Fruit fly (Drosophila melanogaster) whole organism, embryonic: ENCODE data around the gene Acp29AB.
A peak's percentile ranks its signal among the peaks of the same experiment; 100 is the strongest.

Experiments used
- Atf-2 ChIP-seq: fragments of 200-800 bp; sonication (Bioruptor generic); optimal IDR thresholded peaks from 2 replicates; lab custom pipeline; 2016; ENCODE audit warnings: missing biosample characterization, missing genetic modification characterization
- Bgb ChIP-seq: fragments of 200-800 bp; sonication (Bioruptor generic); IDR thresholded peaks from 2 replicates; pipeline ENCODE4 v1.3.6; 2022; ENCODE audit warnings: missing biosample characterization, missing genetic modification characterization; ENCODE audit not compliant: partially characterized antibody
- CG14965 ChIP-seq: fragments of 200-800 bp; sonication (Bioruptor generic); optimal IDR thresholded peaks from 2 replicates; lab custom pipeline; 2016; ENCODE audit warnings: missing biosample characterization, missing genetic modification characterization, borderline replicate concordance
- CG16815 ChIP-seq: fragments of 200-800 bp; sonication (Bioruptor generic); optimal IDR thresholded peaks from 3 replicates; lab custom pipeline; 2017; ENCODE audit warnings: missing biosample characterization, mild to moderate bottlenecking, missing genetic modification characterization
- CG1792 ChIP-seq: fragments of 200-800 bp; sonication (Bioruptor generic); optimal IDR thresholded peaks from 2 replicates; lab custom pipeline; 2016; ENCODE audit warnings: missing biosample characterization, missing genetic modification characterization
- CG3065 ChIP-seq: fragments of 200-800 bp; sonication (Bioruptor generic); optimal IDR thresholded peaks from 2 replicates; lab custom pipeline; 2016; ENCODE audit warnings: missing biosample characterization, missing genetic modification characterization
- CG33557 ChIP-seq: fragments of 200-800 bp; sonication (Bioruptor generic); optimal IDR thresholded peaks from 2 replicates; lab custom pipeline; 2019; ENCODE audit warnings: missing biosample characterization, mild to moderate bottlenecking, missing genetic modification characterization, moderate library complexity
- CG3407 ChIP-seq: fragments of 200-800 bp; sonication (Bioruptor generic); optimal IDR thresholded peaks from 2 replicates; lab custom pipeline; 2018; ENCODE audit warnings: missing biosample characterization, mild to moderate bottlenecking, missing genetic modification characterization
- CG34422 ChIP-seq: fragments of 200-800 bp; sonication (Bioruptor generic); IDR thresholded peaks from 3 replicates; pipeline ENCODE4 v1.3.6; 2022; ENCODE audit warnings: missing biosample characterization, missing genetic modification characterization
- CG42726 ChIP-seq: fragments of 200-800 bp; sonication (Bioruptor generic); IDR thresholded peaks from 2 replicates; pipeline ENCODE4 v1.3.6; 2022; ENCODE audit warnings: missing biosample characterization, missing genetic modification characterization; ENCODE audit not compliant: partially characterized antibody
- CG4707 ChIP-seq: fragments of 200-800 bp; sonication (Bioruptor generic); optimal IDR thresholded peaks from 2 replicates; lab custom pipeline; 2018; ENCODE audit warnings: missing biosample characterization, mild to moderate bottlenecking, missing genetic modification characterization, moderate library complexity
- CG4730 ChIP-seq: fragments of 200-800 bp; sonication (Bioruptor generic); IDR thresholded peaks from 2 replicates; pipeline ENCODE4 v1.3.6; 2022; ENCODE audit warnings: missing biosample characterization, missing genetic modification characterization
- CG7963 ChIP-seq: fragments of 200-800 bp; sonication (Bioruptor generic); IDR thresholded peaks from 3 replicates; pipeline ENCODE4 v1.3.6; 2022; ENCODE audit warnings: missing biosample characterization, missing genetic modification characterization; ENCODE audit not compliant: partially characterized antibody
- CG8388 ChIP-seq: fragments of 200-800 bp; sonication (Bioruptor generic); optimal IDR thresholded peaks from 2 replicates; lab custom pipeline; 2019; ENCODE audit warnings: missing biosample characterization, mild to moderate bottlenecking, missing genetic modification characterization, moderate library complexity
- CG8924 ChIP-seq: fragments of 200-800 bp; optimal IDR thresholded peaks from 3 replicates; lab custom pipeline; 2019; ENCODE audit warnings: missing biosample characterization, mild to moderate bottlenecking, missing genetic modification characterization, moderate library complexity
- Deaf1 ChIP-seq: fragments of 200-800 bp; optimal IDR thresholded peaks from 3 replicates; lab custom pipeline; 2019; ENCODE audit warnings: missing biosample characterization, mild to moderate bottlenecking, missing genetic modification characterization, moderate library complexity
- Doc2 ChIP-seq: fragments of 200-800 bp; sonication (Bioruptor generic); IDR thresholded peaks from 2 replicates; pipeline ENCODE4 v1.3.6; 2022; ENCODE audit warnings: missing biosample characterization, missing genetic modification characterization
- E2f2 ChIP-seq: fragments of 200-800 bp; sonication (Bioruptor generic); IDR thresholded peaks from 2 replicates; pipeline ENCODE4 v1.3.6; 2022; ENCODE audit warnings: missing biosample characterization, missing genetic modification characterization
- H2.0 ChIP-seq: fragments of 200-800 bp; sonication (Bioruptor generic); IDR thresholded peaks from 2 replicates; pipeline ENCODE4 v1.3.6; 2022; ENCODE audit warnings: missing biosample characterization, missing genetic modification characterization
- HLH54F ChIP-seq: fragments of 200-800 bp; sonication (Bioruptor generic); optimal IDR thresholded peaks from 3 replicates; lab custom pipeline; 2016; ENCODE audit warnings: missing biosample characterization, missing genetic modification characterization
- MBD-R2 ChIP-seq: fragments of 200-800 bp; sonication (Bioruptor generic); IDR thresholded peaks from 2 replicates; pipeline ENCODE4 v1.3.6; 2022; ENCODE audit warnings: missing biosample characterization, missing genetic modification characterization
- Mrtf ChIP-seq: fragments of 200-800 bp; sonication (Bioruptor generic); IDR thresholded peaks from 3 replicates; pipeline ENCODE4 v1.3.6; 2022; ENCODE audit warnings: missing biosample characterization, missing genetic modification characterization
- Nf-YC ChIP-seq: fragments of 200-800 bp; optimal IDR thresholded peaks from 3 replicates; lab custom pipeline; 2019; ENCODE audit warnings: missing biosample characterization, mild to moderate bottlenecking, missing genetic modification characterization, moderate library complexity
- NfI ChIP-seq: fragments of 200-800 bp; sonication (Bioruptor generic); optimal IDR thresholded peaks from 3 replicates; lab custom pipeline; 2018; ENCODE audit warnings: missing biosample characterization, mild to moderate bottlenecking, missing genetic modification characterization, moderate library complexity
- Pdp1 ChIP-seq, 2 experiments: fragments of 200-800 bp; sonication (Bioruptor generic); optimal IDR thresholded peaks; 3 replicates each; lab custom pipeline; 2016; ENCODE audit warnings: missing biosample characterization in 2 of 2, missing genetic modification characterization in 2 of 2, mild to moderate bottlenecking in 1 of 2, moderate library complexity in 1 of 2
- Ptx1 ChIP-seq: fragments of 200-800 bp; sonication (Bioruptor generic); IDR thresholded peaks from 2 replicates; pipeline ENCODE4 v1.3.6; 2022; ENCODE audit warnings: missing biosample characterization, missing genetic modification characterization
- Sox100B ChIP-seq: fragments of 200-800 bp; sonication (Bioruptor generic); optimal IDR thresholded peaks from 3 replicates; lab custom pipeline; 2018; ENCODE audit warnings: missing biosample characterization, mild to moderate bottlenecking, missing genetic modification characterization
- Spps ChIP-seq: fragments of 200-800 bp; sonication (Bioruptor generic); optimal IDR thresholded peaks from 2 replicates; lab custom pipeline; 2018; ENCODE audit warnings: missing biosample characterization, mild to moderate bottlenecking, missing genetic modification characterization
- TFAM ChIP-seq: fragments of 200-800 bp; sonication (Bioruptor generic); optimal IDR thresholded peaks from 2 replicates; lab custom pipeline; 2017; ENCODE audit warnings: missing biosample characterization, missing genetic modification characterization, inconsistent platforms
- amos ChIP-seq: fragments of 200-800 bp; sonication (Bioruptor generic); IDR thresholded peaks from 2 replicates; pipeline ENCODE4 v1.3.6; 2022; ENCODE audit warnings: missing biosample characterization, missing genetic modification characterization; ENCODE audit not compliant: partially characterized antibody
- cas ChIP-seq: fragments of 200-800 bp; sonication (Bioruptor generic); IDR thresholded peaks from 2 replicates; pipeline ENCODE4 v1.3.6; 2022; ENCODE audit warnings: missing biosample characterization, missing genetic modification characterization
- chif ChIP-seq, 2 experiments: fragments of 200-800 bp; sonication (Bioruptor generic); optimal IDR thresholded peaks; 3 replicates each; lab custom pipeline; 2016; ENCODE audit warnings: missing biosample characterization in 2 of 2, missing genetic modification characterization in 2 of 2
- fd96Cb ChIP-seq: fragments of 200-800 bp; sonication (Bioruptor generic); optimal IDR thresholded peaks from 2 replicates; lab custom pipeline; 2018; ENCODE audit warnings: missing biosample characterization, mild to moderate bottlenecking, missing genetic modification characterization, moderate library complexity
- hkb ChIP-seq, 2 experiments: fragments of 200-800 bp in 1 of 2; fragments of >200 bp in 1 of 2; sonication (Bioruptor generic) in 1 of 2; IDR thresholded peaks in 1 of 2; optimal IDR thresholded peaks in 1 of 2; 2 replicates each; pipeline versions ENCODE4 v1.3.6 to Lab custom; 2017 to 2022; ENCODE audit warnings: missing biosample characterization in 1 of 2, missing genetic modification characterization in 1 of 2
- pan ChIP-seq, 4 experiments: fragments of >200 bp in 3 of 4; fragments of 200-800 bp in 1 of 4; sonication (Bioruptor generic) in 1 of 4; optimal IDR thresholded peaks in 3 of 4; IDR thresholded peaks in 1 of 4; 2 replicates each; pipeline versions ENCODE4 v1.3.6 to Lab custom; 2017 to 2022; ENCODE audit warnings: missing biosample characterization in 2 of 4, missing genetic modification characterization in 2 of 4, mixed read lengths in 1 of 4
- pzg ChIP-seq: fragments of 200-800 bp; sonication (Bioruptor generic); optimal IDR thresholded peaks from 3 replicates; lab custom pipeline; 2018; ENCODE audit warnings: missing biosample characterization, mild to moderate bottlenecking, missing genetic modification characterization, moderate library complexity
- slbo ChIP-seq: fragments of 200-800 bp; sonication (Bioruptor generic); IDR thresholded peaks from 2 replicates; pipeline ENCODE4 v1.3.6; 2022; ENCODE audit warnings: missing biosample characterization, missing genetic modification characterization
- slou ChIP-seq: fragments of 200-800 bp; sonication (Bioruptor generic); optimal IDR thresholded peaks from 3 replicates; lab custom pipeline; 2016; ENCODE audit warnings: missing biosample characterization, missing genetic modification characterization
- sqz ChIP-seq: fragments of 200-800 bp; sonication (Bioruptor generic); optimal IDR thresholded peaks from 3 replicates; lab custom pipeline; 2018; ENCODE audit warnings: missing biosample characterization, mild to moderate bottlenecking, missing genetic modification characterization
- toy ChIP-seq: fragments of 200-800 bp; sonication (Bioruptor generic); IDR thresholded peaks from 2 replicates; pipeline ENCODE4 v1.3.6; 2022; ENCODE audit warnings: missing biosample characterization, missing genetic modification characterization
- tx ChIP-seq: fragments of 200-800 bp; sonication (Bioruptor generic); optimal IDR thresholded peaks from 2 replicates; lab custom pipeline; 2016; ENCODE audit warnings: missing biosample characterization, missing genetic modification characterization
- wdn ChIP-seq: fragments of 200-800 bp; sonication (Bioruptor generic); IDR thresholded peaks from 2 replicates; pipeline ENCODE4 v1.3.6; 2022; ENCODE audit warnings: missing biosample characterization, missing genetic modification characterization
- zf30C ChIP-seq: fragments of 200-800 bp; sonication (Bioruptor generic); optimal IDR thresholded peaks from 3 replicates; lab custom pipeline; 2018; ENCODE audit warnings: missing biosample characterization, mild to moderate bottlenecking, missing genetic modification characterization
- zfh1 ChIP-seq: fragments of 200-800 bp; sonication (Bioruptor generic); IDR thresholded peaks from 3 replicates; pipeline ENCODE4 v1.3.6; 2022; ENCODE audit warnings: missing biosample characterization, missing genetic modification characterization

Acp29AB gene

DNA sequence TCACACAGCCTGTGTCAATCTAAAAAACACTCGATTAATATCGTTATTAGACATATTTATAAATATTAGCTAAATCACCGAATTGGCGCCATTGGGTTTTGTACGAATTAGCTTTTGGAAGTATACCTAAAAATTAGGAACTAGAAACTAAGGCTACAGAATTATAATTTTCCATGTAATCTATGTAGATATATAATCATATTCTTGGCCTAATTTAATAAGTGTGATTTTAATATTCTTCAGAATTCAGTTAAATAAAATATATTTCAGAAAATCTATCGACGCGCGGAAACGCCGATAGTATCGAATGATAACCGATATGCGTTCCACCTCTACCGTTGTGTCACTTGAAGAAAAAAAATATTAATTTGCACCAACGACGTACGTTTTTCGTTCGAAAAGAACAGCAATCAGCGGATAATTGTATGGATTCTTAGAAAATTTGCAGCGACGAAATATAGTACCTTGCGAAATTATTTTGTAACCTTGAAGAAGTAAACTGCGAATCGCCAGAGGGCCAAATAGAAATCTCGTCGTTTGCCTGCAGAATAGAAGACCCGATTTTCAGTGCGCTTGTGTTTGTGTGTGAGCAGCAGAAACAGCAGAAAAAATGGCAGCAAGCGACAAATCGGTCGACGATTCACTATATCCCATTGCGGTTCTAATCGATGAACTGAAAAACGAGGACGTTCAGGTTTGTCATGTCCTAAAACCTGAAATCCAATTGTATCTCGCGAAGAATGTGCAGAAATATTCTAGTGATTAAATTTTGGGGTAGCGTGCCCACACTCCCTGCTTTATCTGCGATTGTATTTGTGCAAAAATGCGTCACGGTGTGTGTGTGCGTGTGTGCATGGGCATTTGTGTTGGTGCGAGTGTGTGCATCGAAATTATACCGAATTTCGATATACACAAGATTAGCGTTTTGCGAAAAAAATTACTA lies 27.1 kb downstream of the Acp29AB start, which contains the start of gene Pp2A-29B (continued):
- TF ChIP-seq Bgb (GFP tag; lab: Robert Waterston, UW), result peak; percentile 97
- no peak for TF ChIP-seq TFAM (GFP tag; lab: Kevin White, UChicago)
- no peak for TF ChIP-seq CG16815 (GFP tag; lab: Kevin White, UChicago)
- no peak for TF ChIP-seq pan (optimal IDR thresholded peaks at IDR 0.05; lab: Kevin White, UChicago)
- TF ChIP-seq pan (GFP tag; optimal IDR thresholded peaks at IDR 0.05 in 1 of 2, IDR thresholded peaks at IDR 0.05 in 1 of 2), result no peak
- TF ChIP-seq CG7963 (GFP tag; lab: Robert Waterston, UW), result peak; percentile 95
- no peak for TF ChIP-seq CG1792
- TF ChIP-seq zf30C (GFP tag; lab: Kevin White, UChicago), result peak; percentile 10
- TF ChIP-seq tx (GFP tag; lab: Kevin White, UChicago), result no peak
- no peak for TF ChIP-seq Doc2 (GFP tag; lab: Robert Waterston, UW)
- no peak for TF ChIP-seq H2.0 (GFP tag; lab: Robert Waterston, UW)
- peak; percentile 93 for TF ChIP-seq sqz (GFP tag; lab: Kevin White, UChicago)
- no peak for TF ChIP-seq Atf-2 (GFP tag; lab: Kevin White, UChicago)
- TF ChIP-seq Ptx1 (GFP tag; lab: Robert Waterston, UW), result no peak
- TF ChIP-seq chif (GFP tag; optimal IDR thresholded peaks at IDR 0.05; lab: Kevin White, UChicago), result no peak
- no peak for TF ChIP-seq toy (GFP tag; lab: Robert Waterston, UW)
- peak; percentile 15 for TF ChIP-seq NfI
- peak; percentile 42 for TF ChIP-seq CG8924
- TF ChIP-seq Spps (tag; lab: Kevin White, UChicago), result no peak
- peak in 1 of 2 experiments; percentile 74 for TF ChIP-seq Pdp1 (GFP tag; optimal IDR thresholded peaks at IDR 0.05; lab: Kevin White, UChicago)
- no peak for TF ChIP-seq CG4707 (GFP tag; lab: Kevin White, UChicago)
- TF ChIP-seq CG4730 (GFP tag; lab: Robert Waterston, UW), result no peak

DNA sequence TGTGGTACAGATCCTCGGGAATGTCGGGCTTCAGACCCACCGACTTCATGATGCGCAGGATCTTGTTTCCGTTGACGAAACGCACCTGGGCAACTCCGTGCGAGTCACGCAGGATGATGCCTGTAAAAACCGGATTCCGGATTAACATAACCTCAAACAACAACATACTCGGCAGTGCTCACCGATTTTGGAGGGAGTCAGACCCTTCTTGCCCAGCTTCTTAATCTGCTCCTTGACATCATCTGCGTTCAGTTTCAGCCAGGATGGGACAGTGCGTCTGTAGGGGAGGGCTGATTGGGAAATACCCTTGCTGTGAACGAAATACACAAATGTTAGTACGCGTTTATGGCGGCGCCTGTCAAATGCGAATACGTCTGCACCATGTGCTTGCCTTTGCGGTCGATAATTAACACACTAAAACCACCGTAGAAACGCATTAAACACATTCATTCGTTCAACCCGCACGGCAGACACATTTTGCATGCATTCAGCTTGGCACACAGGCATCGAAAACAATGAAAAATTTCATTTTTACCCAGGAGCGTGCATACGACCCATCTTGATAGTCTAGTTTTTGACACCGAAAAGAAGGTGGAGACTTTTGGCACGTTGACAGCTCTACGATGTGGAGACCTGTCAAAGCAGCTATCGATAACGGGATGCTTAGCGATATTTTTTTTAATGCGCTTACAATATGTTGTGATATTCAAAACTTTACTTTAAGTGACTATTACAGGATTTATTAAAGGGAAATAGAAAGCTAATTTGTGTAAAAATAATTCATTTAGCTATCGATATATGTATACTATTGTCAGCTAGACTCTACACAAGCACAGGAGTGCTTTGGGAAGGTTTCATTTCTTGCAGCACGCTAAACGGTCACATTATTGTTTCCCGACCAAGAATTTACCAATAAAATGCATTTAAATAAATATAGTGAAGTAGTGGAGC lies 28.7 kb downstream of the Acp29AB start, which contains the start of the genes RpS13 and CSN8:
TSS of gene RpS13 (minus strand) at position 657 of the 951 bp plus-strand sequence.
TSS of gene CSN8 (plus strand) at position 850 of the 951 bp plus-strand sequence.
- TF ChIP-seq wdn (no peak), pzg (GFP tag; lab: Kevin White, UChicago) (peak; percentile 90), Mrtf (GFP tag; lab: Robert Waterston, UW) (no peak), CG3407 (GFP tag; lab: Kevin White, UChicago) (no peak), cas (GFP tag; lab: Robert Waterston, UW) (no peak), slbo (GFP tag; lab: Robert Waterston, UW) (no peak), fd96Cb (tag; lab: Kevin White, UChicago) (no peak), Deaf1 (tag; lab: Kevin White, UChicago) (no peak), hkb (optimal IDR thresholded peaks at IDR 0.05; lab: Kevin White, UChicago) (no peak), hkb (GFP tag; IDR thresholded peaks at IDR 0.05; lab: Robert Waterston, UW) (0 out of 2 replicates have a peak, but pooled peaks have one; percentile 12), zfh1 (GFP tag; lab: Robert Waterston, UW) (no peak), amos (GFP tag; lab: Robert Waterston, UW) (peak; percentile 93), CG34422 (GFP tag; lab: Robert Waterston, UW) (peak; percentile 62; the same call in 1 of the 3 replicates), CG8388 (GFP tag; lab: Kevin White, UChicago) (peak; percentile 7), Sox100B (no peak), slou (GFP tag; lab: Kevin White, UChicago) (no peak), Nf-YC (tag; lab: Kevin White, UChicago) (peak; percentile 60), CG8924 (peak; percentile 38), HLH54F (GFP tag; lab: Kevin White, UChicago) (no peak), CG3065 (GFP tag; lab: Kevin White, UChicago) (no peak), E2f2 (GFP tag; lab: Robert Waterston, UW) (peak; percentile 39), CG33557 (GFP tag; lab: Kevin White, UChicago) (no peak), CG14965 (no peak), CG42726 (GFP tag; lab: Robert Waterston, UW) (peak; percentile 80), MBD-R2 (GFP tag; lab: Robert Waterston, UW) (no peak; the same call in 1 of the 2 replicates)
